Fruit fly (Drosophila melanogaster) whole organism: ENCODE data around the gene chm.

Experiments used
- CG8478 ChIP-seq: fragments of >200 bp; optimal IDR thresholded peaks from 2 replicates; lab custom pipeline; 2018; ENCODE audit warnings: inconsistent platforms
- Dll ChIP-seq: fragments of >200 bp; optimal IDR thresholded peaks from 2 replicates; lab custom pipeline; 2017
- EcR ChIP-seq, 2 experiments: fragments of >200 bp; optimal IDR thresholded peaks; 2 replicates each; lab custom pipeline; 2017; ENCODE audit warnings: missing biosample characterization in 2 of 2, missing genetic modification characterization in 2 of 2, missing genetic modification reagents in 2 of 2
- pan ChIP-seq: fragments of >200 bp; optimal IDR thresholded peaks from 2 replicates; lab custom pipeline; 2017
- psq ChIP-seq: fragments of >200 bp; optimal IDR thresholded peaks from 2 replicates; lab custom pipeline; 2017
- usp ChIP-seq: fragments of >200 bp; optimal IDR thresholded peaks from 2 replicates; lab custom pipeline; 2017; ENCODE audit warnings: missing biosample characterization, missing genetic modification characterization, mixed read lengths

Gene chm

dm6 chr2L:7401627-7402026 is 10.6 kb upstream of the chm start:
- TF ChIP-seq CG8478 (lab: Kevin White, UChicago) (no peak), pan (lab: Kevin White, UChicago) (no peak), usp (GFP tag; lab: Kevin White, UChicago) (no peak), Dll (lab: Kevin White, UChicago) (no peak), EcR (GFP tag; optimal IDR thresholded peaks at IDR 0.05; lab: Kevin White, UChicago) (no peak)

DNA sequence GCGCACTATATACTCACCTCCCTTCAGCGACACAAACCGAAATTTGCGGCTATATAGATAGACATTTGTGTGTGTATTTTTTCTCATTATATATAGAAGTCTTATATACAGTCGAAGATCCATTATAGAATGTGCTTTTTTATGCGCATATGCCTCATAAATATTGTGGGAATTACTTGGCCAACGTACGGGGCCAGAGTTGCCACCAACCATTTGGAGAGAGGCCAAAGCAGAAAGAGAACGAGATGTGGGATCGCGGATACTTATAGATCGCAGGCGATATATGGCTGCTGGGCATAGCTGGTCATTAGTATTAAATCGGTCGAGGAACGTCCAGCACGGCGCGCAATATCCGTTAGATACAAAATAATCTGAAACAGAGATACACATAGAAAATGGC is 7.3 kb upstream of the chm start, which contains the start of gene CG5177:
Gene CG5177, plus strand, starts transcription at position 305 of the 400 bp plus-strand sequence.
- TF ChIP-seq pan (lab: Kevin White, UChicago) (no peak), psq (lab: Kevin White, UChicago) (no peak), EcR (GFP tag; optimal IDR thresholded peaks at IDR 0.05; lab: Kevin White, UChicago) (no peak), usp (GFP tag; lab: Kevin White, UChicago) (no peak), Dll (lab: Kevin White, UChicago) (no peak), CG8478 (lab: Kevin White, UChicago) (no peak)

- TF ChIP-seq pan (lab: Kevin White, UChicago) (no peak), CG8478 (lab: Kevin White, UChicago) (no peak), Dll (lab: Kevin White, UChicago) (no peak), usp (GFP tag; lab: Kevin White, UChicago) (no peak), psq (lab: Kevin White, UChicago) (no peak), EcR (GFP tag; optimal IDR thresholded peaks at IDR 0.05; lab: Kevin White, UChicago) (no peak)
Observed at dm6 chr2L:7407638-7408037, 4.6 kb upstream of the chm start.

DNA sequence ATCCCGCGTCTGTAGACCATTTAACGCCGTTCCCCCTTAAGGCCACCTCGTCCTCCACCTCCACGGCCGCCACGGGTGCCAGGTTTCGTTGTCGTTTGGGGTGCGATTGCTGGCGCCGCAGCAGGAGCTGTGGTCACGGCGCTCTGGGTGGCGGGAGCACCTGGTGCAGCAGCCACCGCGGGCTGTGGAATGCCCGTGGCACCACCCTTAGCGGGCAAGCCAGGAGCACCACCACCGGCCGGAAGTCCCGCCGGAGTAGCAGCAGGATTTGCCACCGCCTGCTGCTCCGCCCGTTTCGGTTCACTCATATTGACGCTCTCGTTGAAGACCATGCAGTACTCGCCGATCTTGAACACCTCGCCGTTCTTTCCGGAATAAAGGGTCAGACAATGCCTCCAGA is 3.2 kb upstream of the chm start:
- TF ChIP-seq usp (GFP tag; lab: Kevin White, UChicago) (no peak), psq (lab: Kevin White, UChicago) (no peak), pan (lab: Kevin White, UChicago) (no peak), Dll (lab: Kevin White, UChicago) (no peak), CG8478 (lab: Kevin White, UChicago) (no peak), EcR (GFP tag; optimal IDR thresholded peaks at IDR 0.05; lab: Kevin White, UChicago) (no peak)

- no peak for TF ChIP-seq Dll (lab: Kevin White, UChicago)
- no peak for TF ChIP-seq EcR (GFP tag; optimal IDR thresholded peaks at IDR 0.05; lab: Kevin White, UChicago)
- no peak for TF ChIP-seq usp (GFP tag; lab: Kevin White, UChicago)
- no peak for TF ChIP-seq psq (lab: Kevin White, UChicago)
- TF ChIP-seq pan (lab: Kevin White, UChicago), result no peak
- no peak for TF ChIP-seq CG8478 (lab: Kevin White, UChicago)
Observed at dm6 chr2L:7409602-7410001, 2.6 kb upstream of the chm start, which contains the start of gene CG5181. TSS of gene CG5181 (minus strand) at chr2L:7409809.

DNA sequence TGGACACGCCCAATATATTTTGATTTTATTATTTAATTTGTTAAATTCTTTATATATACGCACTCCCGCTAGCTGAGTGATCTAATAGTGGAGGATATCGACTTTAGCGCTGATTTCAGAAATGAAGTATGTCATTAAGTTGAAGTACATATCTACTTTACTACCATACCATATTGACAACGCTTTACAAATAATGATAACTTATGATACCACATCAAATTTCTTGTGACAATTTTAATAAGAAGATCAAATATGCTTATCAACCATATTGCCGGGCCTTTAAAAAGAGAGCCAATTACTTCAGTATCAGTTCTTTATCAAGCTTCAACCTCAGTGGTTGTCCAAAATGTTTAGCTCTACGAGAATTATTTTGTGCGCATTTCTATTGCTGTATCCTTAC is 1.6 kb upstream of the chm start, which contains the start of gene CG15818:
Gene CG15818, plus strand, starts transcription at position 301 of the 400 bp plus-strand sequence.
- TF ChIP-seq Dll (lab: Kevin White, UChicago) (no peak), usp (GFP tag; lab: Kevin White, UChicago) (no peak), EcR (GFP tag; optimal IDR thresholded peaks at IDR 0.05; lab: Kevin White, UChicago) (no peak), psq (lab: Kevin White, UChicago) (no peak), CG8478 (lab: Kevin White, UChicago) (no peak), pan (lab: Kevin White, UChicago) (no peak)

DNA sequence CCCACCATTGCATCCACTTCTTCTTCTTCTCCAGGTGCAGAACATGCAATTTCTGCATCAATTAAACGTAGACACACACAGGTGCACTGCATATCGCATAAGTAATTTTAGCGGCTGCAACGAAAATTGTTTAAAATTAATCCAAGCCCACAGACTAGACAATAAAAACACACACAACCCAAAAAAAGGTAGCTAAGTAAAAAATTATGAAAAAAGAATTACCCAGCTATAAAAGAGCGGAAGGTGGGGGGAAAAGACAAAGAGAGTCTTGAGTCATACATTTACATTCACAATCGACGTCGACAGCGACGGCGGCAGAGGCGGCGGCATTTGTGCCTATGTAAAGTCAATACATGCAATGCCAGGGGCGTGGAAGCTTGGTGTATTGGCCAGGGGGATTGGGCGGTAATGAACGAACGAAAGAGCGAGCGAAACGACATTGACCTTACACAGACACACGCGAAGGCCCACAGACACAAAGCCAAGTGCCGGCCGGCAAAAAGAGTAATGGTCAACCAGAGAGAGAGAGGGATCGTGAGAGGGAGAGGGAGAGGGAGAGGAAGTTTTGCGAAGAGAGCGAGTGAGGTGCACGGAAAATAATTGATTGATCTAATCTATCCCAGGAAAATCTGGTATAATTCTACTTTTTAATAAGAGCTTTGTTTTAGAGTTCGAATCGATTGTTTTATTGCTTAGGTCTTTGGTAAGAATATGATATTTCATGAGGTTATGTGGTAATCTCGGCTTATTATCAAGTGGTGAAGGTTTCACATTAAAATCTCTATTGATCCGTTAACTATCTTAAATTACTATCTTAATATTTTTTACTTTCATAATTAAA is 6.2 kb downstream of the chm start:
- TF ChIP-seq Dll (lab: Kevin White, UChicago) (no peak), EcR (GFP tag; optimal IDR thresholded peaks at IDR 0.05; lab: Kevin White, UChicago) (peak; percentile 68 to 90), CG8478 (lab: Kevin White, UChicago) (no peak), pan (lab: Kevin White, UChicago) (no peak)

DNA sequence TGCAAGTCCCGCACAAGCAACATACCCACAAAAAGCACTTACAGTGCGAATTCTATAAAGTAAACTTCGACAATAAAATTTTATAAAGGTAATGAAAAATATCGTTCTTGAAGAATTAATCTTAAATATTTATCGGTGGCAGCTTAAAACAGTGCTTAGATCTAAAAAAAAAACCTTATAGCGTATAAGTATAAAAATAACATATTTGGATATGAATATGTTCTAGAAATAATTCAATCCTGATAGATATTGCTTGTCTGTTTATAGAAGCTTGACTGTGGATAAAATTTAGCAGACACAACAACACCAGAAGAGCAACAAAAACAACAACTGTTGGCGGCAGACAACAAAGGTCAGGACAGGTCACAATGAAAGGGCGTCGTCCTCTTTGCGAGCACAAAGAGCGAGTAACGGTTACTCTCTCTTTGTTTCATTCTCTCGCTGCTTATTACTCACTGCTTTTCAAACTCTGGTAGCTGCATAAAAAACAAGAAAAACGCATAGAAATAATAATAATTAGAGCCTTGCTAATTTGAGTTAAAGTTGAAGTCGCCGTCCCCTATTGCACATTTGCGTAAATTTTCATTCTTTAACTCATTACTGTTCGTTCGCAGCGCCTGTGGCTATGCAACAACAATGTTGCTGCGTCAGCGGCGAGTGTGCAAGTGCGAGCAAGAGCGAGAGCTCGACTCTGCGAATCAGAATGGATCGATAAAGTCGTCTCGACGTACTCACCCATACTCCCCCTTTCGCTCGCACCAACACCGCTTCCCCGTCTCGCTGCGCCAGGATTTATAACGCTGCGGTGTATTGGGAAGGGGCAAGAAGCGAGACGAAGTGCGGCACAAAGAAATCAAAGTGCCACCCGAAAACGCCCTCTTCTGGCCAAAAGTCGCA is 7.4 kb downstream of the chm start:
- TF ChIP-seq Dll (lab: Kevin White, UChicago) (no peak), pan (lab: Kevin White, UChicago) (no peak), CG8478 (lab: Kevin White, UChicago) (no peak), EcR (GFP tag; optimal IDR thresholded peaks at IDR 0.05; lab: Kevin White, UChicago) (peak; percentile 38 to 85)

DNA sequence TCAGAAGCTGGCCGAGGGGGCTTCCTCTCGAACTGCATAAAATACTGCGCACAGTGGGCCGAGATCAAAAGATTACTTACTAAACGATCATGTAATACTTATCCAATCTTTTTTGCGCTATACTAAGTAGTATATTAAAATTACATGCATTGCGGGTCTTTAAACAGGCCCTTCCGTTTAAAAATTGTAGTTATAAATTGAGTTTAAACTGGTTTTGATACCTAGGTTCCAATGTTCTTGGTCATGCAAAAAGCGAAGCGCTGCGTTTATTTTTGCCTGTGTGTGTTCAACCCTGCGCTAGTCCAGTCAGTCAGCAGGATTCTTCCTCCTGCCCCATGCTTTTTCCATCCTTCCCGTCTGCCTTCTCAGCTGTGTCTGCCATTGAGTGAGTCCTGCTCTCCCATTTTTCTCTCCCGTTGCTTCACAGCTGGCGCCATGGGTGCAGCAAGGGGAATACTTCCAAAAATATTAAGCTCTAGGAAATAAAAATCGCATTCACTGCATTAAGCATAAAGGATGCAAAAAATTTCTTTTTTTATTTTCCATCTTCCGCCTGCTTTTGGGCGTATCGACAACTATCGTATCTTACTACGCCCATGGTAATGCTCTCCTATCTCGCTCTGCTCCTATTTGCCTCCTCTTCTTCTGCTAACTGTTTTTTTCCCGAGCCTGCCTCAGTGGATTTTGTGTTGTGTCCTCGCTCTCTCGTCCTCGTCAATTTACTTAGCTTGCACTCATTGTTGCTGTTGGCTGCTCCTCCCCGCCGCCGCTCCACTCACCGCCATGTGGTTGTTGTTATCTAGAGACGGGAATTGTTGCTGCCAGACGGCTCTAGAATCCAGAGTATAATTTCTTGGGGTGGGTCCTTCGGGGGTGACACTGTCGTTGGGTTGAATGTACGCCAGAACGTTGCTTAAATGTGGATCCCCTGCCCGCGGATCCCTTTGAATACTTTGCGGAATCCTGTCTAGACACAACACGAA is 8.4 kb downstream of the chm start:
- no peak for TF ChIP-seq CG8478 (lab: Kevin White, UChicago)
- TF ChIP-seq psq (lab: Kevin White, UChicago), result no peak
- no peak for TF ChIP-seq pan (lab: Kevin White, UChicago)
- TF ChIP-seq usp (GFP tag; lab: Kevin White, UChicago), result no peak
- TF ChIP-seq EcR (GFP tag; optimal IDR thresholded peaks at IDR 0.05; lab: Kevin White, UChicago), result peak in 1 of 2 experiments; percentile 8
